Worm (Caenorhabditis elegans) whole organism, L3 larva: Measurements from ENCODE around the gene snb-7.

Source experiments
- ceh-16 ChIP-seq: sonication (generic microtip); optimal IDR thresholded peaks from 2 replicates; lab custom pipeline; 2017; ENCODE audit warnings: missing biosample characterization, missing genetic modification characterization
- ceh-9 ChIP-seq: sonication (generic microtip); optimal IDR thresholded peaks from 2 replicates; lab custom pipeline; 2018; ENCODE audit warnings: missing biosample characterization, missing genetic modification characterization
- egl-27 ChIP-seq: sonication (generic microtip); optimal IDR thresholded peaks from 4 replicates; lab custom pipeline; 2017; ENCODE audit warnings: missing biosample characterization, missing genetic modification reagents, missing genetic modification characterization
- elt-2 ChIP-seq: sonication (generic microtip); optimal IDR thresholded peaks from 2 replicates; lab custom pipeline; 2016; ENCODE audit warnings: missing genetic modification reagents, mild to moderate bottlenecking, missing genetic modification characterization, missing compliant biosample characterization
- eor-1 ChIP-seq, 2 experiments: fragments of 150-350 bp; optimal IDR thresholded peaks; 2 replicates each; lab custom pipeline; 2014 to 2018; ENCODE audit warnings: missing biosample characterization in 2 of 2, missing genetic modification characterization in 2 of 2
- fkh-2 ChIP-seq: fragments of 150-350 bp; optimal IDR thresholded peaks from 2 replicates; lab custom pipeline; 2014; ENCODE audit warnings: missing biosample characterization, missing genetic modification reagents, missing genetic modification characterization
- hmg-11 ChIP-seq: sonication (generic microtip); optimal IDR thresholded peaks from 2 replicates; lab custom pipeline; 2016; ENCODE audit warnings: missing genetic modification characterization, missing compliant biosample characterization
- jun-1 ChIP-seq: fragments of 150-350 bp; optimal IDR thresholded peaks from 2 replicates; lab custom pipeline; 2014; ENCODE audit warnings: missing biosample characterization, missing genetic modification reagents, missing genetic modification characterization
- lin-15B ChIP-seq: fragments of 150-350 bp; optimal IDR thresholded peaks from 2 replicates; lab custom pipeline; 2014; ENCODE audit warnings: missing biosample characterization, missing genetic modification characterization
- lsy-12 ChIP-seq: sonication (generic microtip); optimal IDR thresholded peaks from 2 replicates; lab custom pipeline; 2016; ENCODE audit warnings: mild to moderate bottlenecking, missing genetic modification characterization, missing compliant biosample characterization
- mdl-1 ChIP-seq: fragments of 150-350 bp; optimal IDR thresholded peaks from 2 replicates; lab custom pipeline; 2014; ENCODE audit warnings: missing biosample characterization, missing genetic modification characterization
- mml-1 ChIP-seq: fragments of 150-350 bp; sonication (generic microtip); optimal IDR thresholded peaks from 3 replicates; lab custom pipeline; 2014; ENCODE audit warnings: missing biosample characterization, missing genetic modification characterization
- nfya-1 ChIP-seq: sonication (generic microtip); optimal IDR thresholded peaks from 2 replicates; lab custom pipeline; 2017; ENCODE audit warnings: missing genetic modification characterization, mild to moderate bottlenecking, missing compliant biosample characterization, antibody characterized with exemption, moderate library complexity; ENCODE audit not compliant: insufficient read depth
- nhr-25 ChIP-seq: sonication (generic microtip); optimal IDR thresholded peaks from 2 replicates; lab custom pipeline; 2017; ENCODE audit warnings: missing biosample characterization, missing genetic modification characterization
- nhr-76 ChIP-seq: fragments of 150-350 bp; sonication (generic microtip); optimal IDR thresholded peaks from 5 replicates; lab custom pipeline; 2014; ENCODE audit warnings: missing biosample characterization, missing genetic modification characterization
- pha-4 ChIP-seq: fragments of 150-350 bp; optimal IDR thresholded peaks from 2 replicates; lab custom pipeline; 2014; ENCODE audit warnings: missing biosample characterization, missing genetic modification reagents, missing genetic modification characterization
- pqm-1 ChIP-seq: fragments of 150-350 bp; optimal IDR thresholded peaks from 2 replicates; lab custom pipeline; 2017; ENCODE audit warnings: missing biosample characterization, missing genetic modification characterization, inconsistent platforms
- skn-1 ChIP-seq: fragments of 150-350 bp; optimal IDR thresholded peaks from 2 replicates; lab custom pipeline; 2014; ENCODE audit warnings: missing biosample characterization, missing genetic modification characterization
- snpc-4 ChIP-seq: fragments of 150-350 bp; optimal IDR thresholded peaks from 2 replicates; lab custom pipeline; 2014; ENCODE audit warnings: missing biosample characterization, missing genetic modification characterization
- tbx-2 ChIP-seq: sonication (generic microtip); optimal IDR thresholded peaks from 2 replicates; lab custom pipeline; 2016; ENCODE audit warnings: mild to moderate bottlenecking, missing genetic modification characterization, missing compliant biosample characterization
- unc-39 ChIP-seq: sonication (generic microtip); optimal IDR thresholded peaks from 4 replicates; lab custom pipeline; 2017; ENCODE audit warnings: missing biosample characterization, missing genetic modification characterization

snb-7 gene

DNA sequence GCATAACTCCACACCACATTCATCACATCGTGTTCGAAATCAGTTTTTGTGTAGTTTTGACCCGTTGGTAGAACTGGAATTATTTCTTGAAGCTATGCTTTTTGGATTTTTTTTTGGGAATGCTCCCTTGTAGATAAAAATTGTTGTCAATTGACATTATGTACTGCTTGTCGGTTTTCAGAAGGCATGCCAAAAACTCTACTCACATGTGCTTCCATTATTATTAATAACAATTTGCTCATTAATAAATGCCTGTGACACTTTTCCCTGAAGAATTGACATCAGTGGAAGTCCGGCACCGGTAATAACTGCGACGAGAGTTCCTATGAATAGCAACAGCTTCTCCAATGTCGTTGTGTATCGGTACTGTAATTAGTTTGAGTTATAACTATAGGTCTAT lies 36.3 kb downstream of the snb-7 start:
- no peak for TF ChIP-seq jun-1 (tag; lab: Kevin White, UChicago)
- TF ChIP-seq skn-1, result no peak
- no peak for TF ChIP-seq pha-4 (tag; lab: Kevin White, UChicago)

DNA sequence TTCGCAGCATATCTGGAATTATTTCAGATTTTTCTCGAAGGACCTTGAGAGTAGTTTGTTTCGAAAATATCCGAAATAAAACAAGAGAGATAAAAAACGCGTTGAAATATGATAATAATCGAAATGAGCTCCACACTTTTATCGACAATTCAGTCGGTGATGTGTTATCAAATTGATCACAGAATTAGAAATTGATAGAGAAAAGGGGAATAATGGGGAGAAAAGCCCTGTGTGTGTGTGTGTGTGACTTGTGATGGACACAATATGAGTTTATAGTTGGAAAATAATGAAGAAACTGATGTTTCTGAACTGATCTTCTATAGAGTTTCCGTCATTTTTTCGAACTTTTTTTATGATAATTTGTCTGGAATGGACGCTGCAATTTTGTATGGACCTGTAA lies 38.5 kb downstream of the snb-7 start, which contains the start of gene pgp-1:
pgp-1 (minus strand) TSS at position 12 of the 400 bp plus-strand sequence.
- TF ChIP-seq eor-1 (tag; optimal IDR thresholded peaks at IDR 0.05; lab: Kevin White, UChicago) (no peak), jun-1 (tag; lab: Kevin White, UChicago) (peak; percentile 9), ceh-16 (no peak), pha-4 (tag; lab: Kevin White, UChicago) (peak; percentile 27), tbx-2 (no peak), elt-2 (tag; lab: Kevin White, UChicago) (peak; percentile 94), pqm-1 (tag; lab: Kevin White, UChicago) (peak; percentile 91), lsy-12 (tag; lab: Kevin White, UChicago) (no peak), unc-39 (tag; lab: Kevin White, UChicago) (no peak), hmg-11 (tag; lab: Kevin White, UChicago) (no peak)
- TF ChIP-seq, all 47 proteins: peak for 4

DNA sequence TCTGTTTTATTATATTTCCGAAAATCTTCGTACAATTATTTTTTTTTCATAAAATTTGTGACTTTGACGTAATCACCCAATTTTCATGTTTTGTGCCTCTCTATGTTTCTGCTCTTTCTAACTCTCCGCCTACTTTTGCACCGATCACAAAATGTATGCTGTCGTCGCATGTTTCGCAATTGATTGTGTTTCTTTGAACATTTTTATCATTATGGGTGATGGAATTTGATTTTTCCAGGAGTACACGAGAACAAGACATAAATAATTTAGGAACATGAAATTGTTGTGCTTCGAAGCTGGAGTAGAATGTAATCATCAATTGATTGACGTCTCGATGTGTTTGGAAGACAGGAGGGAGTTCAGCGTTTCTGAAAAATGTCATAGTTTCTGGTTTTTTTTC lies 40.3 kb downstream of the snb-7 start:
- TF ChIP-seq pqm-1 (tag; lab: Kevin White, UChicago), result peak; percentile 94
- no peak for TF ChIP-seq mml-1 (tag; lab: Kevin White, UChicago)
- no peak for TF ChIP-seq lsy-12 (tag; lab: Kevin White, UChicago)
- TF ChIP-seq fkh-2 (tag; lab: Kevin White, UChicago), result no peak
- TF ChIP-seq mdl-1 (tag; lab: Kevin White, UChicago), result no peak
- peak; percentile 94 for TF ChIP-seq elt-2 (tag; lab: Kevin White, UChicago)
- peak; percentile 18 for TF ChIP-seq jun-1 (tag; lab: Kevin White, UChicago)
- TF ChIP-seq, all 47 proteins: peak for 3

DNA sequence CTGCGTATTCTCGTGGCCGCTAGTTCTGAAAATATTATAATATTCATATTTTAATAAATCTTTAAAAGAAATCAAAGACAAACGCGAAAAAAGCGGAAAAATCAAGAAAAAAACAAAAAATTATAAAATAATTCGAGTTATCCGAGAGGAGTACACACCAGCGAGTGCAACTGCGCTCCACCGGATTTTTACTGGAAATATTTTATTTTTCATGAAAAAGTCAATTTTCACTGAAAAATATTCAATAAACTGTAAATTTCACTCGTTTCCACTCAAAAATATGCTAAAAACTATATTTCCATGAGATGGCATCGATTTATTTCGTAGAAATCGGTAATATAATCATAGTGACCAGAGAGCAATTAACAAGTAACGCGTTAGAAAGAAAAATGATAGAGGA lies 44.7 kb downstream of the snb-7 start, which contains the start of gene Y55D9A.2:
Y55D9A.2 (minus strand) TSS at position 31 of the 400 bp plus-strand sequence.
- no peak for TF ChIP-seq egl-27
- peak; percentile 79 for TF ChIP-seq lin-15B (tag; lab: Kevin White, UChicago)
- TF ChIP-seq ceh-9 (tag; lab: Kevin White, UChicago), result no peak
- TF ChIP-seq pha-4 (tag; lab: Kevin White, UChicago), result peak; percentile 57
- TF ChIP-seq nfya-1 (tag; lab: Kevin White, UChicago), result peak; percentile 38
- TF ChIP-seq nhr-25 (tag; lab: Kevin White, UChicago), result peak; percentile 11
- TF ChIP-seq nhr-76 (tag; lab: Kevin White, UChicago), result no peak
- peak; percentile 15 for TF ChIP-seq snpc-4
- TF ChIP-seq elt-2 (tag; lab: Kevin White, UChicago), result peak; percentile 14
